Worm (Caenorhabditis elegans): ENCODE measurements around the gene B0507.9.

B0507.9 gene

ce11 chrV:8781164-8781563 is 15.3 kb upstream of the B0507.9 start:
- TF ChIP-seq W03F9.2 (tag; optimal IDR thresholded peaks at IDR 0.05) (no peak), dao-5 (tag; optimal IDR thresholded peaks at IDR 0.05) (no peak), him-1 (tag; optimal IDR thresholded peaks at IDR 0.05) (no peak)

- TF ChIP-seq dao-5 (tag; optimal IDR thresholded peaks at IDR 0.05) (no peak), him-1 (tag; optimal IDR thresholded peaks at IDR 0.05) (no peak), W03F9.2 (tag; optimal IDR thresholded peaks at IDR 0.05) (no peak)
These were observed 10.4 kb upstream of the B0507.9 start, which contains the start of gene B0507.1 for ce11 chrV:8776270-8776669. TSS of gene B0507.1 (plus strand) at chrV:8776570.

- TF ChIP-seq W03F9.2 (tag; optimal IDR thresholded peaks at IDR 0.05) (no peak), him-1 (tag; optimal IDR thresholded peaks at IDR 0.05) (no peak), dao-5 (tag; optimal IDR thresholded peaks at IDR 0.05) (no peak)
These were observed 8.1 kb upstream of the B0507.9 start, which contains the start of gene B0507.2 for ce11 chrV:8773826-8774382. TSS of gene B0507.2 (plus strand) at chrV:8774332.

- no peak for TF ChIP-seq him-1 (tag; optimal IDR thresholded peaks at IDR 0.05)
- TF ChIP-seq W03F9.2 (tag; optimal IDR thresholded peaks at IDR 0.05), result no peak
- TF ChIP-seq dao-5 (tag; optimal IDR thresholded peaks at IDR 0.05), result no peak
These were observed 5.8 kb upstream of the B0507.9 start, which contains the start of gene srx-115 for ce11 chrV:8771599-8771998. TSS of gene srx-115 (plus strand) at chrV:8771899.

ce11 chrV:8769154-8769553 is 3.3 kb upstream of the B0507.9 start:
- TF ChIP-seq him-1 (tag; optimal IDR thresholded peaks at IDR 0.05), result no peak
- no peak for TF ChIP-seq dao-5 (tag; optimal IDR thresholded peaks at IDR 0.05)
- no peak for TF ChIP-seq W03F9.2 (tag; optimal IDR thresholded peaks at IDR 0.05)

ce11 chrV:8768481-8768959 is 2.7 kb upstream of the B0507.9 start, which contains the start of gene B0507.3:
TSS of gene B0507.3 (plus strand) at chrV:8768909.
- TF ChIP-seq W03F9.2 (tag; optimal IDR thresholded peaks at IDR 0.05) (no peak), dao-5 (tag; optimal IDR thresholded peaks at IDR 0.05) (no peak), him-1 (tag; optimal IDR thresholded peaks at IDR 0.05) (no peak)

ce11 chrV:8767493-8767892 is 1.7 kb upstream of the B0507.9 start:
- no peak for TF ChIP-seq W03F9.2 (tag; optimal IDR thresholded peaks at IDR 0.05)
- TF ChIP-seq dao-5 (tag; optimal IDR thresholded peaks at IDR 0.05), result no peak

- no peak for TF ChIP-seq dao-5 (tag; optimal IDR thresholded peaks at IDR 0.05)
- TF ChIP-seq him-1 (tag; optimal IDR thresholded peaks at IDR 0.05), result no peak
- no peak for TF ChIP-seq W03F9.2 (tag; optimal IDR thresholded peaks at IDR 0.05)
These were observed 1.2 kb upstream of the B0507.9 start for ce11 chrV:8767041-8767440.

- TF ChIP-seq him-1 (tag; optimal IDR thresholded peaks at IDR 0.05) (no peak), dao-5 (tag; optimal IDR thresholded peaks at IDR 0.05) (no peak), W03F9.2 (tag; optimal IDR thresholded peaks at IDR 0.05) (no peak)
These were observed 3.0 kb downstream of the B0507.9 start, which contains the start of gene B0507.8 for ce11 chrV:8762861-8763260. TSS of gene B0507.8 (minus strand) at chrV:8762961.

- TF ChIP-seq W03F9.2 (tag; optimal IDR thresholded peaks at IDR 0.05) (no peak), him-1 (tag; optimal IDR thresholded peaks at IDR 0.05) (no peak), dao-5 (tag; optimal IDR thresholded peaks at IDR 0.05) (no peak)
These were observed 5.4 kb downstream of the B0507.9 start, which contains the start of gene ddn-1 for ce11 chrV:8760416-8760815. TSS of gene ddn-1 (minus strand) at chrV:8760516.

ce11 chrV:8758618-8759017 is 7.2 kb downstream of the B0507.9 start, which contains the start of gene B0507.7:
TSS of gene B0507.7 (minus strand) at chrV:8758718.
- no peak for TF ChIP-seq him-1 (tag; optimal IDR thresholded peaks at IDR 0.05)
- TF ChIP-seq W03F9.2 (tag; optimal IDR thresholded peaks at IDR 0.05), result no peak
- TF ChIP-seq dao-5 (tag; optimal IDR thresholded peaks at IDR 0.05), result no peak

ce11 chrV:8754670-8755069 is 11.2 kb downstream of the B0507.9 start, which contains the start of gene B0507.4:
TSS of gene B0507.4 (plus strand) at chrV:8754970.
- no peak for TF ChIP-seq dao-5 (tag; optimal IDR thresholded peaks at IDR 0.05)
- TF ChIP-seq W03F9.2 (tag; optimal IDR thresholded peaks at IDR 0.05), result no peak
- no peak for TF ChIP-seq him-1 (tag; optimal IDR thresholded peaks at IDR 0.05)

- TF ChIP-seq dao-5 (tag; optimal IDR thresholded peaks at IDR 0.05), result no peak
- TF ChIP-seq him-1 (tag; optimal IDR thresholded peaks at IDR 0.05), result no peak
- TF ChIP-seq W03F9.2 (tag; optimal IDR thresholded peaks at IDR 0.05), result no peak
These were observed 12.4 kb downstream of the B0507.9 start, which contains the start of gene B0507.5 for ce11 chrV:8753395-8753794. TSS of gene B0507.5 (plus strand) at chrV:8753695.

ce11 chrV:8745858-8746257 is 20.0 kb downstream of the B0507.9 start, which contains the start of gene B0507.6:
TSS of gene B0507.6 (plus strand) at chrV:8746158.
- TF ChIP-seq dao-5 (tag; optimal IDR thresholded peaks at IDR 0.05), result no peak
- no peak for TF ChIP-seq him-1 (tag; optimal IDR thresholded peaks at IDR 0.05)
- no peak for TF ChIP-seq W03F9.2 (tag; optimal IDR thresholded peaks at IDR 0.05)
